Fruit fly (Drosophila melanogaster) whole organism, embryonic: ENCODE results near the gene r2d2.

Experiments
- Asciz ChIP-seq: fragments of 200-800 bp; sonication (Bioruptor generic); optimal IDR thresholded peaks from 2 replicates; lab custom pipeline; 2017; ENCODE audit warnings: missing biosample characterization, mild to moderate bottlenecking, missing genetic modification characterization, missing genetic modification reagents
- Bdp1 ChIP-seq: fragments of 200-800 bp; sonication (Bioruptor generic); optimal IDR thresholded peaks from 3 replicates; lab custom pipeline; 2016; ENCODE audit warnings: missing biosample characterization, missing genetic modification characterization
- CG11093 ChIP-seq: fragments of 200-800 bp; sonication (Bioruptor generic); IDR thresholded peaks from 3 replicates; pipeline ENCODE4 v1.3.6; 2022; ENCODE audit warnings: missing biosample characterization, missing genetic modification characterization
- CG11696 ChIP-seq: fragments of 200-800 bp; sonication (Bioruptor generic); IDR thresholded peaks from 2 replicates; pipeline ENCODE4 v1.3.6; 2022; ENCODE audit warnings: missing biosample characterization, missing genetic modification characterization
- CG13894 ChIP-seq: fragments of 200-800 bp; sonication (Bioruptor generic); optimal IDR thresholded peaks from 3 replicates; lab custom pipeline; 2018; ENCODE audit warnings: missing biosample characterization, mild to moderate bottlenecking, missing genetic modification characterization, moderate library complexity
- CG1529 ChIP-seq: fragments of 200-800 bp; sonication (Bioruptor generic); optimal IDR thresholded peaks from 3 replicates; lab custom pipeline; 2018; ENCODE audit warnings: missing biosample characterization, missing genetic modification characterization
- CG17328 ChIP-seq: fragments of 200-800 bp; sonication (Bioruptor generic); IDR thresholded peaks from 2 replicates; pipeline ENCODE4 v1.3.6; 2022; ENCODE audit warnings: missing biosample characterization, missing genetic modification characterization
- CG17385 ChIP-seq: fragments of 200-800 bp; sonication (Bioruptor generic); optimal IDR thresholded peaks from 3 replicates; lab custom pipeline; 2018; ENCODE audit warnings: missing biosample characterization, mild to moderate bottlenecking, missing genetic modification characterization
- CG18262 ChIP-seq: fragments of 200-800 bp; optimal IDR thresholded peaks from 3 replicates; lab custom pipeline; 2019; ENCODE audit warnings: missing biosample characterization, mild to moderate bottlenecking, missing genetic modification characterization, moderate library complexity
- CG18476 ChIP-seq: fragments of 200-800 bp; sonication (Bioruptor generic); optimal IDR thresholded peaks from 2 replicates; lab custom pipeline; 2016; ENCODE audit warnings: missing biosample characterization, mild to moderate bottlenecking, missing genetic modification characterization
- CG30020 ChIP-seq: fragments of 200-800 bp; optimal IDR thresholded peaks from 2 replicates; lab custom pipeline; 2019; ENCODE audit warnings: missing biosample characterization, mild to moderate bottlenecking, missing genetic modification characterization, moderate library complexity
- CG32532 ChIP-seq: fragments of 200-800 bp; sonication (Bioruptor generic); IDR thresholded peaks from 2 replicates; pipeline ENCODE4 v1.3.6; 2022; ENCODE audit warnings: missing biosample characterization, missing genetic modification characterization
- CG34224 ChIP-seq: fragments of 200-800 bp; sonication (Bioruptor generic); IDR thresholded peaks from 3 replicates; pipeline ENCODE4 v1.3.6; 2022; ENCODE audit warnings: missing biosample characterization, missing genetic modification characterization; ENCODE audit not compliant: partially characterized antibody
- CG3847 ChIP-seq: fragments of 200-800 bp; sonication (Bioruptor generic); IDR thresholded peaks from 2 replicates; pipeline ENCODE4 v1.3.6; 2022; ENCODE audit warnings: missing biosample characterization, missing genetic modification characterization
- CG4360 ChIP-seq: fragments of 200-800 bp; sonication (Bioruptor generic); IDR thresholded peaks from 2 replicates; pipeline ENCODE4 v1.3.6; 2022; ENCODE audit warnings: missing biosample characterization, missing genetic modification characterization
- CG7372 ChIP-seq: fragments of 200-800 bp; sonication (Bioruptor generic); IDR thresholded peaks from 2 replicates; pipeline ENCODE4 v1.3.6; 2022; ENCODE audit warnings: missing biosample characterization, missing genetic modification characterization
- CG7987 ChIP-seq: fragments of 200-800 bp; sonication (Bioruptor generic); optimal IDR thresholded peaks from 2 replicates; lab custom pipeline; 2018; ENCODE audit warnings: missing biosample characterization, mild to moderate bottlenecking, missing genetic modification characterization, moderate library complexity
- CG9932 ChIP-seq: fragments of 200-800 bp; sonication (Bioruptor generic); IDR thresholded peaks from 2 replicates; pipeline ENCODE4 v1.3.6; 2022; ENCODE audit warnings: missing biosample characterization, missing genetic modification characterization
- CTCF ChIP-seq: fragments of 200-800 bp; sonication (Bioruptor generic); optimal IDR thresholded peaks from 2 replicates; lab custom pipeline; 2017; ENCODE audit warnings: missing biosample characterization, mild to moderate bottlenecking, missing genetic modification characterization, moderate library complexity
- Camta ChIP-seq: fragments of 200-800 bp; sonication (Bioruptor generic); optimal IDR thresholded peaks from 2 replicates; lab custom pipeline; 2016; ENCODE audit warnings: missing biosample characterization, missing genetic modification characterization
- Dip3 ChIP-seq: fragments of 200-800 bp; sonication (Bioruptor generic); optimal IDR thresholded peaks from 3 replicates; lab custom pipeline; 2016; ENCODE audit warnings: missing biosample characterization, missing genetic modification characterization
- E2f1 ChIP-seq: fragments of 200-800 bp; sonication (Bioruptor generic); IDR thresholded peaks from 2 replicates; pipeline ENCODE4 v1.3.6; 2022; ENCODE audit warnings: missing biosample characterization, missing genetic modification characterization
- E2f2 ChIP-seq: fragments of 200-800 bp; sonication (Bioruptor generic); IDR thresholded peaks from 2 replicates; pipeline ENCODE4 v1.3.6; 2022; ENCODE audit warnings: missing biosample characterization, missing genetic modification characterization
- HmgD ChIP-seq: fragments of 200-800 bp; sonication (Bioruptor generic); optimal IDR thresholded peaks from 3 replicates; lab custom pipeline; 2016; ENCODE audit warnings: missing biosample characterization, missing genetic modification characterization
- Jarid2 ChIP-seq: fragments of 200-800 bp; sonication (Bioruptor generic); optimal IDR thresholded peaks from 3 replicates; lab custom pipeline; 2017; ENCODE audit warnings: mild to moderate bottlenecking, missing biosample characterization, missing genetic modification reagents, missing genetic modification characterization
- Lpt ChIP-seq: fragments of >200 bp; optimal IDR thresholded peaks from 2 replicates; lab custom pipeline; 2018; ENCODE audit warnings: missing biosample characterization, missing genetic modification characterization
- Pdp1 ChIP-seq, 2 experiments: fragments of 200-800 bp; sonication (Bioruptor generic); optimal IDR thresholded peaks; 3 replicates each; lab custom pipeline; 2016; ENCODE audit warnings: missing biosample characterization in 2 of 2, missing genetic modification characterization in 2 of 2, mild to moderate bottlenecking in 1 of 2, moderate library complexity in 1 of 2
- Rx ChIP-seq: fragments of 200-800 bp; sonication (Bioruptor generic); IDR thresholded peaks from 2 replicates; pipeline ENCODE4 v1.3.6; 2022; ENCODE audit warnings: missing biosample characterization, missing genetic modification characterization
- ac ChIP-seq: fragments of 200-800 bp; sonication (Bioruptor generic); optimal IDR thresholded peaks from 3 replicates; lab custom pipeline; 2017; ENCODE audit warnings: missing biosample characterization, mild to moderate bottlenecking, missing genetic modification characterization
- ase ChIP-seq: fragments of 200-800 bp; sonication (Bioruptor generic); IDR thresholded peaks from 3 replicates; pipeline ENCODE4 v1.3.6; 2022; ENCODE audit warnings: missing biosample characterization, missing genetic modification characterization
- cad ChIP-seq: fragments of >200 bp; optimal IDR thresholded peaks from 2 replicates; lab custom pipeline; 2017; ENCODE audit warnings: missing biosample characterization, missing genetic modification characterization
- cg ChIP-seq: fragments of 200-800 bp; sonication (Bioruptor generic); optimal IDR thresholded peaks from 3 replicates; lab custom pipeline; 2019; ENCODE audit warnings: missing biosample characterization, mild to moderate bottlenecking, missing genetic modification characterization, moderate library complexity
- crol ChIP-seq: fragments of 200-800 bp; sonication (Bioruptor generic); IDR thresholded peaks from 2 replicates; pipeline ENCODE4 v1.3.6; 2022; ENCODE audit warnings: missing biosample characterization, missing genetic modification characterization
- dan ChIP-seq: fragments of 200-800 bp; sonication (Bioruptor generic); IDR thresholded peaks from 2 replicates; pipeline ENCODE4 v1.3.6; 2022; ENCODE audit warnings: missing biosample characterization, missing genetic modification characterization
- ems ChIP-seq: fragments of 200-800 bp; sonication (Bioruptor generic); optimal IDR thresholded peaks from 3 replicates; lab custom pipeline; 2016; ENCODE audit warnings: missing biosample characterization, missing genetic modification characterization
- gce ChIP-seq: fragments of 200-800 bp; sonication (Bioruptor generic); IDR thresholded peaks from 3 replicates; pipeline ENCODE4 v1.3.6; 2022; ENCODE audit warnings: missing biosample characterization, missing genetic modification characterization
- gfzf ChIP-seq: fragments of 200-800 bp; sonication (Bioruptor generic); optimal IDR thresholded peaks from 2 replicates; lab custom pipeline; 2016; ENCODE audit warnings: missing biosample characterization, mild to moderate bottlenecking, missing genetic modification characterization, moderate library complexity
- gsb-n ChIP-seq: fragments of 200-800 bp; sonication (Bioruptor generic); optimal IDR thresholded peaks from 3 replicates; lab custom pipeline; 2018; ENCODE audit warnings: missing biosample characterization, mild to moderate bottlenecking, missing genetic modification characterization
- h ChIP-seq: fragments of >200 bp; optimal IDR thresholded peaks from 2 replicates; lab custom pipeline; 2017
- hb ChIP-seq: fragments of 200-800 bp; sonication (Bioruptor generic); IDR thresholded peaks from 3 replicates; pipeline ENCODE4 v1.3.6; 2022; ENCODE audit warnings: missing biosample characterization, missing genetic modification characterization; ENCODE audit not compliant: partially characterized antibody
- lbe ChIP-seq: fragments of 200-800 bp; sonication (Bioruptor generic); optimal IDR thresholded peaks from 2 replicates; lab custom pipeline; 2016; ENCODE audit warnings: missing biosample characterization, mild to moderate bottlenecking, missing genetic modification characterization
- lilli ChIP-seq: fragments of 200-800 bp; sonication (Bioruptor generic); optimal IDR thresholded peaks from 3 replicates; lab custom pipeline; 2016; ENCODE audit warnings: missing biosample characterization, missing genetic modification characterization
- mam ChIP-seq: fragments of 200-800 bp; sonication (Bioruptor generic); optimal IDR thresholded peaks from 3 replicates; lab custom pipeline; 2016; ENCODE audit warnings: missing biosample characterization, missing genetic modification characterization
- odd ChIP-seq: fragments of 200-800 bp; sonication (Bioruptor generic); optimal IDR thresholded peaks from 2 replicates; lab custom pipeline; 2017; ENCODE audit warnings: missing biosample characterization, mild to moderate bottlenecking, missing genetic modification characterization
- otp ChIP-seq: fragments of 200-800 bp; sonication (Bioruptor generic); IDR thresholded peaks from 3 replicates; pipeline ENCODE4, ENCODE4 v1.3.6; 2022; ENCODE audit warnings: missing biosample characterization, missing genetic modification characterization
- repo ChIP-seq: fragments of 200-800 bp; sonication (Bioruptor generic); optimal IDR thresholded peaks from 2 replicates; lab custom pipeline; 2016; ENCODE audit warnings: missing biosample characterization, missing genetic modification characterization
- scrt ChIP-seq: fragments of 200-800 bp; sonication (Bioruptor generic); optimal IDR thresholded peaks from 2 replicates; lab custom pipeline; 2018; ENCODE audit warnings: missing biosample characterization, mild to moderate bottlenecking, missing genetic modification characterization, moderate library complexity
- shn ChIP-seq: fragments of 200-800 bp; sonication (Bioruptor generic); optimal IDR thresholded peaks from 3 replicates; lab custom pipeline; 2016; ENCODE audit warnings: missing biosample characterization, missing genetic modification characterization
- slou ChIP-seq: fragments of 200-800 bp; sonication (Bioruptor generic); optimal IDR thresholded peaks from 3 replicates; lab custom pipeline; 2016; ENCODE audit warnings: missing biosample characterization, missing genetic modification characterization
- stc ChIP-seq: fragments of 200-800 bp; sonication (Bioruptor generic); IDR thresholded peaks from 2 replicates; pipeline ENCODE4 v1.3.6; 2022; ENCODE audit warnings: missing biosample characterization, missing genetic modification characterization
- trh ChIP-seq: fragments of 200-800 bp; sonication (Bioruptor generic); optimal IDR thresholded peaks from 2 replicates; lab custom pipeline; 2016; ENCODE audit warnings: missing biosample characterization, missing genetic modification characterization
- twi ChIP-seq: fragments of 200-800 bp; optimal IDR thresholded peaks from 2 replicates; lab custom pipeline; 2019; ENCODE audit warnings: missing biosample characterization, mild to moderate bottlenecking, missing genetic modification characterization, moderate library complexity
- wek ChIP-seq: fragments of 200-800 bp; sonication (Bioruptor generic); optimal IDR thresholded peaks from 3 replicates; lab custom pipeline; 2018; ENCODE audit warnings: missing biosample characterization, mild to moderate bottlenecking, missing genetic modification characterization, moderate library complexity
- zfh2 ChIP-seq: fragments of 200-800 bp; sonication (Bioruptor generic); optimal IDR thresholded peaks from 2 replicates; lab custom pipeline; 2016; ENCODE audit warnings: missing biosample characterization, missing genetic modification characterization

The r2d2 gene

DNA sequence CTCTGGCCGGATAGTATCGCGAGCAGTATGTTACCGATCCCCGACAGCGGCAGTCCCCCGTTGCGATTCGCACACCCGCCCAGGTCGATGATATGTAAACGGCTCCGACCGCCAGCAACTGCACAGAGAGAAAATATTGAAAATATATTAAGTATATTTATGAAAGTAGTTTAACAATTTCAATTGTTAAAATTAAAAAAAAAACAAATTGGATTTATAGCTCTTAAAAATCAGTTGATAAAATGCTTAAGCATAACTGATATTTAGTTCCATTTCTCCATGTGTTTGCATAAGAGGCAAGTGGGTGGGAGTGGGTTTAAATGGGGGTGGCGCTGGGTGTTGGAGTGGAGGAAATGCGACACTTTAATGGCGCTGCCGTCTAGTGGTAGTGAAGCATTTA is 49.5 kb downstream of the r2d2 start (continued):
- TF ChIP-seq gce (GFP tag; lab: Robert Waterston, UW): no peak
- TF ChIP-seq Pdp1 (GFP tag; optimal IDR thresholded peaks at IDR 0.05; lab: Kevin White, UChicago): no peak
- no peak for TF ChIP-seq HmgD (GFP tag; lab: Kevin White, UChicago)
- no peak for TF ChIP-seq CG7372 (GFP tag; lab: Robert Waterston, UW)
- TF ChIP-seq CG9932 (GFP tag; lab: Robert Waterston, UW): no peak
- no peak; the same call in 1 of the 2 replicates for TF ChIP-seq CG32532 (GFP tag; lab: Robert Waterston, UW)
- TF ChIP-seq CG4360: no peak
- TF ChIP-seq Asciz (GFP tag; lab: Kevin White, UChicago): no peak
- TF ChIP-seq Rx (GFP tag; lab: Robert Waterston, UW): no peak
- no peak for TF ChIP-seq CTCF (GFP tag; lab: Kevin White, UChicago)
- TF ChIP-seq CG1529 (GFP tag; lab: Kevin White, UChicago): no peak
- no peak for TF ChIP-seq wek (GFP tag; lab: Kevin White, UChicago)
- no peak for TF ChIP-seq cg (GFP tag; lab: Kevin White, UChicago)
- no peak for TF ChIP-seq Camta
- TF ChIP-seq E2f2 (GFP tag; lab: Robert Waterston, UW): 0 out of 2 replicates have a peak, but pooled peaks have one; percentile 8
- TF ChIP-seq Bdp1 (GFP tag; lab: Kevin White, UChicago): no peak
- no peak for TF ChIP-seq trh (GFP tag; lab: Kevin White, UChicago)
- no peak for TF ChIP-seq CG3847
- TF ChIP-seq dan (GFP tag; lab: Robert Waterston, UW): no peak
- no peak for TF ChIP-seq twi (tag; lab: Kevin White, UChicago)
- TF ChIP-seq scrt (GFP tag; lab: Kevin White, UChicago): no peak
- no peak for TF ChIP-seq CG18476 (GFP tag; lab: Kevin White, UChicago)
- no peak for TF ChIP-seq stc (GFP tag; lab: Robert Waterston, UW)
- TF ChIP-seq ems (GFP tag; lab: Kevin White, UChicago): no peak
- TF ChIP-seq slou: no peak
- TF ChIP-seq lbe (GFP tag; lab: Kevin White, UChicago): no peak
- no peak for TF ChIP-seq lilli (GFP tag; lab: Kevin White, UChicago)
- TF ChIP-seq CG17385: peak; percentile 10
- no peak for TF ChIP-seq cad
- TF ChIP-seq crol (GFP tag; lab: Robert Waterston, UW): no peak
- no peak for TF ChIP-seq CG13894
- no peak for TF ChIP-seq Jarid2
- no peak for TF ChIP-seq odd (GFP tag; lab: Kevin White, UChicago)
- 0 out of 2 replicates have a peak, but pooled peaks have one; percentile 32 for TF ChIP-seq CG17328
- TF ChIP-seq h (lab: Kevin White, UChicago): no peak
- TF ChIP-seq CG11093 (GFP tag; lab: Robert Waterston, UW): no peak
- TF ChIP-seq repo (GFP tag; lab: Kevin White, UChicago): no peak
- no peak for TF ChIP-seq hb (GFP tag; lab: Robert Waterston, UW)
- no peak for TF ChIP-seq CG11696
- TF ChIP-seq Lpt (GFP tag; lab: Kevin White, UChicago): no peak
- no peak for TF ChIP-seq shn (GFP tag; lab: Kevin White, UChicago)
- no peak for TF ChIP-seq mam
- TF ChIP-seq E2f1 (GFP tag; lab: Robert Waterston, UW): no peak
- no peak for TF ChIP-seq ase (GFP tag; lab: Robert Waterston, UW)
- TF ChIP-seq gsb-n: no peak
- TF ChIP-seq otp (GFP tag; lab: Robert Waterston, UW): 0 out of 3 replicates have a peak, but pooled peaks have one; percentile 11
- TF ChIP-seq CG7987 (GFP tag; lab: Kevin White, UChicago): no peak
- no peak for TF ChIP-seq zfh2 (GFP tag; lab: Kevin White, UChicago)
- TF ChIP-seq CG18262 (tag; lab: Kevin White, UChicago): no peak
- no peak for TF ChIP-seq Dip3
- no peak for TF ChIP-seq gfzf (GFP tag; lab: Kevin White, UChicago)
- TF ChIP-seq CG34224: no peak
- no peak for TF ChIP-seq CG30020 (tag; lab: Kevin White, UChicago)
- no peak for TF ChIP-seq ac
